Fruit fly (Drosophila melanogaster): ENCODE data around the gene AMPKalpha.

The AMPKalpha gene

DNA sequence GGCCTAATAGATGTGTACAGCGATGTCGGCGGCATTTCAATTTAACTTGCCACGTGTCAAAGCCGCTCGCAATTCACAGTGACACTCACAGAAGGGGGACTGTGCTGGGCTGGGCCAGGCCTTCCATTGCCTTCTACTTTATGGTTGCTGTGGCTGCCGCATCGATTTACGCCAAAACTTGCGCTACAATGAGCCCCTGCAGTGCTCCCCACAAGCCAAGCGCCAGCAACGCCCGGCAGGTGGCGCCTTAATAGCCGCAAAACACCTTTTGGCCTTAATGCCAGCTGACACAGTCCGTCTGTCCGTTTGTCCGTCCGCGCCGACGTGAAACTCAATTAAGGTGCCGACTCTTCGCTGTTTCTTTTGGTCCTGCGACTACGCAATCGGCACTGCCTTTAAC lies 29.7 kb downstream of the AMPKalpha start:
- peak; percentile 59 for TF ChIP-seq onecut (GFP tag; IDR thresholded peaks at IDR 0.05)
- TF ChIP-seq Six4 (GFP tag; optimal IDR thresholded peaks at IDR 0.05): no peak
- peak; percentile 83 for TF ChIP-seq CTCF (GFP tag; optimal IDR thresholded peaks at IDR 0.05)
- no peak for TF ChIP-seq CG9932 (GFP tag; IDR thresholded peaks at IDR 0.05)
- TF ChIP-seq Hey (tag; optimal IDR thresholded peaks at IDR 0.05): peak; percentile 37
- TF ChIP-seq CG2120 (GFP tag; optimal IDR thresholded peaks at IDR 0.05): no peak
- no peak for TF ChIP-seq CG8478 (optimal IDR thresholded peaks at IDR 0.05)
- TF ChIP-seq Bteb2 (GFP tag; optimal IDR thresholded peaks at IDR 0.05): no peak

DNA sequence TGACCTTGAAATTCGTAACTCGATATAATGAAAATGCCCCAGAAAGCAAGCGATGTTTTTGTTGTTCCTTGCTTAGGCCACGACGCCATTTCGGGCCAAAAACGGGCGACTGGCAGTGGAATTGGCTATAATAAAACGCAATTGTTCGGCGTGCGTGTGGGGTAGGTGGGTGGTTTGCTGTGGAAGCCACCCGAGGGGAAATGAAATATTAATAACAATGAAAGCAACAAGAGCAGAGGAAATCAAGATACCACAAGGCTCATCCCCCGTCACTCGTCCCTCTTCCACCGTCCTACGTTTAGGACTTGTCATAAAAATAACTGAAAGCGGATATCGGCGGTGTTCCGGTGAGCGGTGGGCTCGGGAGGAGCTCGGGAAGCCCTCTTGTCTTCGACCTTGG lies 30.4 kb downstream of the AMPKalpha start:
- TF ChIP-seq Deaf1 (tag; optimal IDR thresholded peaks at IDR 0.05): peak; percentile 15
- TF ChIP-seq Hr78 (GFP tag; optimal IDR thresholded peaks at IDR 0.05): no peak
- TF ChIP-seq CG5180 (GFP tag; optimal IDR thresholded peaks at IDR 0.05): no peak
- TF ChIP-seq CG9932 (GFP tag; IDR thresholded peaks at IDR 0.05): no peak
- no peak for TF ChIP-seq Atf3 (GFP tag; optimal IDR thresholded peaks at IDR 0.05)
- peak; percentile 61 for TF ChIP-seq scrt (GFP tag; optimal IDR thresholded peaks at IDR 0.05)
- TF ChIP-seq CG17328 (GFP tag; IDR thresholded peaks at IDR 0.05): no peak
- peak; percentile 6 for TF ChIP-seq CG13894 (tag; optimal IDR thresholded peaks at IDR 0.05)
- peak; percentile 50 for TF ChIP-seq crol (GFP tag; IDR thresholded peaks at IDR 0.05)
- peak; percentile 93 for TF ChIP-seq abd-A (tag; optimal IDR thresholded peaks at IDR 0.05)
- no peak for TF ChIP-seq CG8924 (tag; optimal IDR thresholded peaks at IDR 0.05)

DNA sequence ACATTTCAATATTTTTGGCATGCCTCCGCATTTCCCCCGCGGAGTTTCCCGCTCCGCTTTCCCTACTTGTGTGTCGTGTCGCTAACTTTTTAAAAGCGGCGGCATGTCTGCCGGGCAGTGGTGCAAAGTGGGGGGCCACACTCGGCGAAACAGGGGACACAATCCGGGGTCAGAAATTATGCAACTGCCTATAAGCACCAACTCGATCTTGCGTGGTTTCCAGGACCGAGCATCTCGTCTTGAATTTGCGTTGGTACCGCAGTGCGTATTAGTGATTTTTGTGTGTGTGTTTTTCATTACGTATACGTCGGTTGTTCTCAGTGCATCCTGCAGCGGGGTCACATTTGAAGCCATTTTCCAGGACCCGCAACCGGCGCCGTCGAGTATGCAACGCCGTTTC lies 32.3 kb downstream of the AMPKalpha start:
- TF ChIP-seq CG11504 (tag; optimal IDR thresholded peaks at IDR 0.05) (peak; percentile 7), Med (GFP tag) (peak; percentile 53), CG7556 (GFP tag; optimal IDR thresholded peaks at IDR 0.05) (no peak), sisA (GFP tag; IDR thresholded peaks at IDR 0.05) (0 out of 2 replicates have a peak, but pooled peaks have one; percentile 12), Ets65A (GFP tag) (peak; percentile 2), CG7372 (GFP tag; IDR thresholded peaks at IDR 0.05) (0 out of 2 replicates have a peak, but pooled peaks have one; percentile 44), CG10979 (tag; optimal IDR thresholded peaks at IDR 0.05) (peak; percentile 6), slbo (GFP tag; IDR thresholded peaks at IDR 0.05) (0 out of 2 replicates have a peak, but pooled peaks have one; percentile 12), MTF-1 (GFP tag; optimal IDR thresholded peaks at IDR 0.05; ENCODE audit: borderline replicate concordance) (no peak), CG1603 (tag; optimal IDR thresholded peaks at IDR 0.05) (peak; percentile 1), prd (optimal IDR thresholded peaks at IDR 0.05) (no peak), prd (GFP tag; IDR thresholded peaks at IDR 0.05) (0 out of 3 replicates have a peak, but pooled peaks have one; percentile 26), nerfin-1 (tag; optimal IDR thresholded peaks at IDR 0.05) (peak; percentile 36), dpn (GFP tag; optimal IDR thresholded peaks at IDR 0.05) (no peak), sens (GFP tag) (peak; percentile 71), wek (GFP tag; optimal IDR thresholded peaks at IDR 0.05) (no peak), klu (GFP tag; IDR thresholded peaks at IDR 0.05) (no peak), CG10274 (GFP tag; optimal IDR thresholded peaks at IDR 0.05) (no peak), CG2678 (tag; optimal IDR thresholded peaks at IDR 0.05) (no peak), h (optimal IDR thresholded peaks at IDR 0.05) (no peak), gfzf (GFP tag; optimal IDR thresholded peaks at IDR 0.05) (no peak), vnd (GFP tag; IDR thresholded peaks at IDR 0.05; ENCODE audit: partially characterized antibody) (no peak), zf30C (GFP tag; optimal IDR thresholded peaks at IDR 0.05) (no peak)

Measured in whole organism, embryonic.